Worm (Caenorhabditis elegans) whole organism, early embryonic: Measurements from ENCODE around the gene lin-24.
A peak's percentile ranks its signal among the peaks of the same experiment; 100 is the strongest.
"Not testable (repeated sequence)": the region's sequence is repeated elsewhere in the genome, so short reads cannot be mapped to it uniquely, and the experiment has no call there.

ENCODE experiments used
- B0310.2 ChIP-seq: sonication (generic microtip); optimal IDR thresholded peaks from 2 replicates; lab custom pipeline; 2016; ENCODE audit warnings: mild to moderate bottlenecking, missing genetic modification characterization, missing compliant biosample characterization
- F13C5.2 ChIP-seq: sonication (generic microtip); optimal IDR thresholded peaks from 2 replicates; lab custom pipeline; 2017; ENCODE audit warnings: mild to moderate bottlenecking, missing genetic modification characterization, inconsistent platforms, missing compliant biosample characterization
- aly-1 ChIP-seq: sonication (generic microtip); optimal IDR thresholded peaks from 2 replicates; lab custom pipeline; 2016; ENCODE audit warnings: missing genetic modification characterization, missing compliant biosample characterization
- ama-1 ChIP-seq: fragments of 150-350 bp; optimal IDR thresholded peaks from 2 replicates; lab custom pipeline; 2014
- ceh-13 ChIP-seq: fragments of 200-800 bp; sonication (Bioruptor generic); optimal IDR thresholded peaks from 2 replicates; lab custom pipeline; 2018; ENCODE audit warnings: mild to moderate bottlenecking, missing genetic modification characterization, missing compliant biosample characterization
- ceh-36 ChIP-seq: sonication (generic microtip); optimal IDR thresholded peaks from 2 replicates; lab custom pipeline; 2016; ENCODE audit warnings: missing genetic modification characterization, inconsistent platforms, missing compliant biosample characterization
- ets-7 ChIP-seq: sonication (generic microtip); optimal IDR thresholded peaks from 2 replicates; lab custom pipeline; 2016; ENCODE audit warnings: missing genotype, missing genetic modification characterization, missing compliant biosample characterization
- flt-1 ChIP-seq: fragments of 200-800 bp; sonication (Bioruptor generic); IDR thresholded peaks from 2 replicates; pipeline ENCODE4 v1.3.6; 2022; ENCODE audit warnings: missing genetic modification characterization, missing compliant biosample characterization
- hmbx-1 ChIP-seq: sonication (generic microtip); optimal IDR thresholded peaks from 2 replicates; lab custom pipeline; 2016; ENCODE audit warnings: mild to moderate bottlenecking, missing genetic modification characterization, missing compliant biosample characterization
- hmg-4 ChIP-seq: fragments of 200-800 bp; sonication (Bioruptor generic); optimal IDR thresholded peaks from 2 replicates; lab custom pipeline; 2018; ENCODE audit warnings: mild to moderate bottlenecking, missing genetic modification characterization, missing compliant biosample characterization
- hnd-1 ChIP-seq: sonication (generic microtip); optimal IDR thresholded peaks from 2 replicates; lab custom pipeline; 2016; ENCODE audit warnings: missing genetic modification characterization, missing compliant biosample characterization
- pes-1 ChIP-seq: fragments of 200-800 bp; sonication (Bioruptor generic); IDR thresholded peaks from 2 replicates; pipeline ENCODE4 v1.3.6; 2022; ENCODE audit warnings: missing genetic modification reagents, missing genetic modification characterization, missing compliant biosample characterization
- scrt-1 ChIP-seq: fragments of 200-800 bp; sonication (Bioruptor generic); IDR thresholded peaks from 2 replicates; pipeline ENCODE4 v1.3.6; 2022; ENCODE audit warnings: missing genetic modification characterization, missing compliant biosample characterization
- sea-1 ChIP-seq: fragments of 200-800 bp; sonication (Bioruptor generic); conservative IDR thresholded peaks from 2 replicates; pipeline ENCODE4 v1.3.6; 2022; ENCODE audit warnings: missing genetic modification characterization, missing compliant biosample characterization
- tbx-11 ChIP-seq: fragments of 200-800 bp; sonication (Bioruptor generic); IDR thresholded peaks from 2 replicates; pipeline ENCODE4 v1.3.6; 2022; ENCODE audit warnings: missing genetic modification characterization, missing compliant biosample characterization
- tbx-37 ChIP-seq: fragments of 200-800 bp; sonication (Bioruptor generic); conservative IDR thresholded peaks from 2 replicates; pipeline ENCODE4 v1.3.6; 2022; ENCODE audit warnings: missing genetic modification reagents, missing genetic modification characterization, missing compliant biosample characterization
- tra-4 ChIP-seq: sonication (generic microtip); optimal IDR thresholded peaks from 2 replicates; lab custom pipeline; 2017; ENCODE audit warnings: missing genetic modification characterization, missing compliant biosample characterization

The lin-24 gene

DNA sequence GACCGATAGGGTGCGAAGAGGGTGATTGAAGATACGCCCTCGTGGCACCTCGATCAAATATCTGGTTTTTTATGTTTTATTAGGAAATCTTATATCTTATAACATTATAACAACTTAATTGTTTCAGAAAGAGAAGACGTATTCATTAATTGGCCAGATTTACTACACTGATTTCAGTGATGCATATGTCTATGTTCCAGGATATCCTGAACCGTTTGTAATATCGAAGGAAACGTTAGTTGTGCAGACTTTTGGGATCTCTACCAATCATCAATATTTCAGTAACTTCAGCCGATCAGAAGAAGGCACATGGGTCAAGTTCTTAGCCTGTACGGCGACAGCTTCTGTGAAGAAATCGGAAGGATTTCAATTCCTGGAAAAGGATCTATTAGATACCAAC, 31.1 kb downstream of the lin-24 start:
- TF ChIP-seq ceh-36 (tag; lab: Kevin White, UChicago) (no peak), scrt-1 (GFP tag; lab: Robert Waterston, UW) (no peak), F13C5.2 (tag; lab: Kevin White, UChicago) (no peak), tra-4 (tag; lab: Kevin White, UChicago) (no peak), flt-1 (GFP tag; lab: Robert Waterston, UW) (no peak), pes-1 (no peak), tbx-37 (GFP tag; lab: Robert Waterston, UW) (no peak), hmbx-1 (tag; lab: Kevin White, UChicago) (no peak), ama-1 (lab: Kevin White, UChicago) (no peak), sea-1 (no peak), tbx-11 (GFP tag; lab: Robert Waterston, UW) (no peak), hnd-1 (tag; lab: Kevin White, UChicago) (no peak)

DNA sequence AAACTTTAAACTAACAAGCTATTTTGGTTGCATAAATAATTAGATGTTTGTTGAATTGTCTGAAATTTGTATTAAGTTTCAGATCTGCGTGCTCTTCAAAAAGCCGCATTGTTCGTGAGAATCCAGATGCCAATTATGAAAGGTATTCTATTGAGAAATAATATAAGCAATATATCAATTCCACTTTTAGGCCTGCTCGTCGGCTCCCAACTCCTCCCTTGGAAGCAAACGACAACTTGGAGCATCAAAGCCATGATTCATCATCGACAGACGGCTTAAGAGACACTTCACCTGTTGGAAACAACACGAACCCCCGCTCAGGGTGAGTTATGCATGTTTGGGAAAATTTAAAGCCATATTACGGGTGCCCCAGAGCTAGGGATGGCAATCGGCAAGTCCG, 33.4 kb downstream of the lin-24 start:
- TF ChIP-seq hnd-1 (tag; lab: Kevin White, UChicago) (no peak), flt-1 (GFP tag; lab: Robert Waterston, UW) (no peak), ceh-13 (no peak), ama-1 (lab: Kevin White, UChicago) (no peak), tbx-37 (GFP tag; lab: Robert Waterston, UW) (no peak), pes-1 (no peak)

DNA sequence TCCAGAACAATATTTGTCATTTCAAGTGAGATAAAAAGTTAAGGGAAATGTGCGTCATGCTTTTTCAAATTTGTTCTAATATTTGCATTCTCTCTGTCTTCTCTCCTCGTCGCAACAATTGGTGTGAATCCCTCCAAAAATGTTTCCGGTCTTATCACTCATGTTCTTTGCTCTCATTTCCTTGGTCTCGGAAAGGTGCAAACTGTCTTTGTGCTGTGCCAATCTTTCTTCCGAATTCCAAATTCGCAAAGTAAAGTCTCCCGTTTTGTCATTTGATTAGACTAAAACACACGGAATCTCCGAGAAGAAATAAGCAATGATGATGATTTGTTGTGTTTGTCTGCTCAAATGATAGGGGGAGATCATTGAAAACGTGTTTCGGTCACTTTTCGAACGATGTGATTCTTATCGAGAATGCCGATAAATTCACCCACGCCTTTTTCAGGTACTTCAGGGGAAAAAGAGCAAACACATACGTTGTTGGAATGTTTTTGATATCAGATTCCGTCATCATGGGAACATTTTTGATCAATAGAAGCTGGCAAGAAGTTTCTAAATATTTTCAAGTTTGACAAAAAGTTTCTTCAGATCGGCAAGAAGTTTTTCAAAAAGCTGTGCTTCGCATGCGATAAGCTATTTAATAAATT, 36.3 kb downstream of the lin-24 start:
- TF ChIP-seq ets-7 (tag; lab: Kevin White, UChicago) (no peak), hnd-1 (tag; lab: Kevin White, UChicago) (no peak), aly-1 (no peak), ceh-13 (no peak), hmbx-1 (tag; lab: Kevin White, UChicago) (no peak), pes-1 (no peak), tra-4 (tag; lab: Kevin White, UChicago) (no peak)

DNA sequence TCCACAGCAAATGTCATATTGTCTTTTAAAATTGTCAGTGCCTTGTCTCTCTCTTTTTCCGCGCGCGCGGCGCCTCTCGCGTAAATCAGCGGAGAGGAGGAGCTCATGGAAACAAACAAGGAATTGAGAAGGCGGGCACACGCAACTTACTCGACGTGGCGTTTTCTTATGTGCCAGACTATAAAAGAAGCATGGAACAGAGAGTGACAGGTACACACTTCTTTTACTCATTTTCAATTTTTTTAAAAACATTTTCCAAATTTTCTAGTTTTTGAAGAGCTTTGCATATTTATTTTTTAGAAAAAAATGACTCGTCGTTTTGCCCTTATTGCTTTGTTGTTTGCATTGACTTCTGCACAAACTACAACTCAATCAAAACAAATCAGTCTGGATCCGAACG, 38.6 kb downstream of the lin-24 start, which contains the start of gene F20B10.3:
TSS of gene F20B10.3 (plus strand) at position 301 of the 400 bp plus-strand sequence.
- no peak for TF ChIP-seq B0310.2
- TF ChIP-seq ceh-36 (tag; lab: Kevin White, UChicago), result no peak
- TF ChIP-seq hnd-1 (tag; lab: Kevin White, UChicago), result no peak
- TF ChIP-seq tbx-11 (GFP tag; lab: Robert Waterston, UW), result no peak
- TF ChIP-seq pes-1, result no peak
- no peak for TF ChIP-seq tra-4 (tag; lab: Kevin White, UChicago)
- no peak for TF ChIP-seq ama-1 (lab: Kevin White, UChicago)
- TF ChIP-seq F13C5.2 (tag; lab: Kevin White, UChicago), result no peak
- no peak for TF ChIP-seq tbx-37 (GFP tag; lab: Robert Waterston, UW)
- TF ChIP-seq flt-1 (GFP tag; lab: Robert Waterston, UW), result no peak
- no peak for TF ChIP-seq aly-1
- no peak for TF ChIP-seq ceh-13
- TF ChIP-seq hmg-4, result no peak
- TF ChIP-seq sea-1, result no peak
- no peak for TF ChIP-seq scrt-1 (GFP tag; lab: Robert Waterston, UW)
- TF ChIP-seq hmbx-1 (tag; lab: Kevin White, UChicago), result no peak
- no peak for TF ChIP-seq ets-7 (tag; lab: Kevin White, UChicago)

DNA sequence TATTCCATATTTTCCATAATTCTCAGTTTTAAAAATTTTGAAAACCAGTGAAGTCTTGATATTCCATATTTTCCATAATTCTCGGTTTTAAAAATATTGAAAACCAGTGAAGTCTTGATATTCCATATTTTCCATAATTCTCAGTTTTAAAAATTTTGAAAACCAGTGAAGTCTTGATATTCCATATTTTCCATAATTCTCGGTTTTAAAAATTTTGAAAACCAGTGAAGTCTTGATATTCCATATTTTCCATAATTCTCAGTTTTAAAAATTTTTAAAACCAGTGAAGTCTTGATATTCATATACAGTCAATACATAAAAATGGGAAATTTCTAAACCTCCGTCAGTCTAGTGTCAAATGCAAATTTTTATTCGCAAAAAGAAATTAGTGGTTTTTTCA, 41.1 kb downstream of the lin-24 start:
- TF ChIP-seq flt-1 (GFP tag; lab: Robert Waterston, UW), result peak; percentile 56; the same call in 1 of the 2 replicates

DNA sequence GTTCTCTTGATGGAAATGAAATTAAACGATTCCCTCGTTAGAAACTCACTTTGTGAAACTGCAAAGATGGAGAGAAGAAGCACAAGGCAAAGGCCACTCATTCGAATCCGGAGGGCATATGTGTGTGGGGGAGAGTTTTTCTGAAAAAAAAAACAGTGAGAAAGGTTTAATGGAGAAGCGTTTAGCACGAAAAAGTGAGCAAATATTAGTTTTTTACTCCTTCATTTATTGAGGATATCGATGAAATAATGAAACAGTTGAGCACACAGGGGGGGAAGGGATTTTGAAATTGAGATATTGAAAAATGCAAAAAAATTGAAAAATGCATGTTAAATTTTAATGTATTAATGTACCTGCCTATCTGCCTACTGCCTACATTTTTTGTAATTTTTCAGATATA, 48.9 kb downstream of the lin-24 start, which contains the start of gene nlr-1:
TSS of gene nlr-1 (minus strand) at position 101 of the 400 bp plus-strand sequence.
- not testable (repeated sequence) for TF ChIP-seq hmbx-1 (tag; lab: Kevin White, UChicago); pes-1; tra-4 (tag; lab: Kevin White, UChicago)
